Fruit fly (Drosophila melanogaster): Measurements from ENCODE around the gene Ccp84Ad.

DNA sequence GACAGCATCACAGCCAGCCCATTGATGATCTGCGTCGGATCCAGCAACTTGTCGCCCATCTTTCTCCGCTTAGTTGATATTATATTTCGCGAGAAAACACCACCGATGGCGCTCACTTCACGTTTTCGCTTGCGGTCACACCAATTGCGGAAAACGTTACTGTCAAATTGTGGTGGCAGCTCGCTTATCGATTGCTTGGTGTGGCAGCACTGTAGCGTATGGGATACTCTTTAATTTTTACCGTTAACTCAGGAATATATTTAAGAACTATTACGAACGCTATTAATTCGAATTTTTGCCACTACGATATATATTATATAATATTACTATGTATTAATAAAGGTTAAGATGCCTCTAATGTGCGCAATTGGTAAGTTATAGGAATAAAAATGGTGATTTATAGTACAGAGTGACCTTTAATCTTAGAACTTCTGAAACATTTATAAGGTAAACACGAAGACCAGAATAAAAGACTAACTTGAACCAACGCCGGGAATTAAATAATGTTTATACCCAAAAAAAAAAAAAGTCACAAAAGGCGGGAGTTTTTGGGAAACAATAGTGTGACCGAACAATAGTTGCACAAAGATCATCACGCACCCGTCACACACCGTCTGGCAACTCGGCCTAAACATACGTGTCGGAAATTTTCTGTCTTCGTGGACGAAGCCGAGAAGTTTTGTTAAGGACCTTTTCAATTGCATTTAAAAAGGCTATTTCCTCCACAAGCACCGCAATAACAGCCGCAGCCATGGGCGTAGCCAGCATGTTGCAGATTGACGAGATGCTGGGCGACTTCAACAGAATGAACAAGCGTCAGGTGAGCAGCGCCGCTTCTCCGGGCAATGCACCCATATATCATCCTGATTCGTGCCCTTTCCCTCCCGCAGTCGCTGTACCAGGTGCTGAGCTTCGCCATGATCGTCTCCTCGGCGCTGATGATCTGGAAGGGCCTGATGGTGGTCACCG, 35.0 kb upstream of the Ccp84Ad start, which contains the start of the genes CG1307 and twr:
- TF ChIP-seq CG8478 (optimal IDR thresholded peaks at IDR 0.05) (no peak), CTCF (optimal IDR thresholded peaks at IDR 0.05) (peak; percentile 6 to 56)
